Worm (Caenorhabditis elegans) whole organism, L2 larva: ENCODE measurements around the gene pdhk-2.

Source experiments
- C34F6.9 ChIP-seq: fragments of 150-350 bp; optimal IDR thresholded peaks from 2 replicates; lab custom pipeline; 2014; ENCODE audit warnings: missing biosample characterization, missing genetic modification characterization
- F13H6.1 ChIP-seq: sonication (generic microtip); optimal IDR thresholded peaks from 2 replicates; lab custom pipeline; 2016; ENCODE audit warnings: missing genetic modification characterization, missing compliant biosample characterization
- R02D3.7 ChIP-seq: fragments of 150-350 bp; optimal IDR thresholded peaks from 2 replicates; lab custom pipeline; 2014; ENCODE audit warnings: missing biosample characterization, missing genetic modification characterization
- Y55F3AM.14 ChIP-seq: fragments of 200-800 bp; sonication (Bioruptor generic); optimal IDR thresholded peaks from 2 replicates; lab custom pipeline; 2018; ENCODE audit warnings: mild to moderate bottlenecking, missing genetic modification characterization, missing compliant biosample characterization
- alr-1 ChIP-seq: fragments of 150-350 bp; optimal IDR thresholded peaks from 2 replicates; lab custom pipeline; 2014; ENCODE audit warnings: missing biosample characterization, missing genetic modification characterization
- aly-2 ChIP-seq: fragments of 150-350 bp; optimal IDR thresholded peaks from 2 replicates; lab custom pipeline; 2014; ENCODE audit warnings: missing biosample characterization, missing genetic modification characterization
- ama-1 ChIP-seq: fragments of 150-350 bp; optimal IDR thresholded peaks from 2 replicates; lab custom pipeline; 2018; ENCODE audit warnings: inconsistent platforms
- blmp-1 ChIP-seq: sonication (generic microtip); optimal IDR thresholded peaks from 2 replicates; lab custom pipeline; 2017; ENCODE audit warnings: missing genetic modification characterization, mild to moderate bottlenecking, missing compliant biosample characterization, antibody characterized with exemption, moderate library complexity; ENCODE audit not compliant: insufficient read depth
- ceh-16 ChIP-seq: fragments of 150-350 bp; optimal IDR thresholded peaks from 2 replicates; lab custom pipeline; 2014; ENCODE audit warnings: missing biosample characterization, missing genetic modification characterization
- ceh-82 ChIP-seq: fragments of 150-350 bp; optimal IDR thresholded peaks from 2 replicates; lab custom pipeline; 2014; ENCODE audit warnings: missing biosample characterization, missing genetic modification characterization
- crh-2 ChIP-seq: sonication (generic microtip); optimal IDR thresholded peaks from 2 replicates; lab custom pipeline; 2017; ENCODE audit warnings: missing biosample characterization, missing genetic modification characterization
- dmd-4 ChIP-seq: sonication (generic microtip); optimal IDR thresholded peaks from 2 replicates; lab custom pipeline; 2017; ENCODE audit warnings: missing biosample characterization, missing genetic modification characterization
- egl-27 ChIP-seq: sonication (generic microtip); optimal IDR thresholded peaks from 3 replicates; lab custom pipeline; 2017; ENCODE audit warnings: missing biosample characterization, missing genetic modification reagents, missing genetic modification characterization
- elt-1 ChIP-seq: fragments of 150-350 bp; optimal IDR thresholded peaks from 2 replicates; lab custom pipeline; 2014; ENCODE audit warnings: missing biosample characterization, missing genetic modification characterization
- elt-3 ChIP-seq: sonication (generic microtip); optimal IDR thresholded peaks from 2 replicates; lab custom pipeline; 2017; ENCODE audit warnings: missing biosample characterization, missing genetic modification characterization
- fos-1 ChIP-seq: fragments of 150-350 bp; optimal IDR thresholded peaks from 2 replicates; lab custom pipeline; 2014; ENCODE audit warnings: missing biosample characterization, missing genetic modification characterization
- gmeb-1 ChIP-seq: fragments of 150-350 bp; optimal IDR thresholded peaks from 2 replicates; lab custom pipeline; 2014; ENCODE audit warnings: missing biosample characterization, missing genetic modification characterization
- lin-11 ChIP-seq: fragments of 150-350 bp; sonication (generic microtip); optimal IDR thresholded peaks from 2 replicates; lab custom pipeline; 2014; ENCODE audit warnings: missing biosample characterization, missing genetic modification characterization, inconsistent platforms, mixed read lengths
- lin-39 ChIP-seq: fragments of 150-350 bp; optimal IDR thresholded peaks from 2 replicates; lab custom pipeline; 2014; ENCODE audit warnings: missing biosample characterization, missing genetic modification reagents, missing genetic modification characterization
- lsy-2 ChIP-seq, 2 experiments: fragments of 150-350 bp in 1 of 2; sonication (generic microtip) in 1 of 2; optimal IDR thresholded peaks; 2 replicates each; lab custom pipeline; 2014 to 2017; ENCODE audit warnings: missing biosample characterization in 2 of 2, missing genetic modification characterization in 2 of 2
- mab-5 ChIP-seq: fragments of 150-350 bp; optimal IDR thresholded peaks from 2 replicates; lab custom pipeline; 2014; ENCODE audit warnings: missing biosample characterization, missing genetic modification characterization
- mbf-1 ChIP-seq: sonication (generic microtip); optimal IDR thresholded peaks from 2 replicates; lab custom pipeline; 2017; ENCODE audit warnings: missing biosample characterization, missing genetic modification characterization
- mdl-1 ChIP-seq, 2 experiments: fragments of 150-350 bp in 1 of 2; sonication (generic microtip) in 1 of 2; optimal IDR thresholded peaks; 2 replicates each; lab custom pipeline; 2017; ENCODE audit warnings: missing biosample characterization in 2 of 2, missing genetic modification characterization in 2 of 2
- nhr-10 ChIP-seq: sonication (generic microtip); optimal IDR thresholded peaks from 2 replicates; lab custom pipeline; 2017; ENCODE audit warnings: missing biosample characterization, missing genetic modification characterization
- nhr-11 ChIP-seq: fragments of 150-350 bp; optimal IDR thresholded peaks from 2 replicates; lab custom pipeline; 2014; ENCODE audit warnings: missing biosample characterization, missing genetic modification characterization
- nhr-12 ChIP-seq: fragments of 150-350 bp; optimal IDR thresholded peaks from 2 replicates; lab custom pipeline; 2014; ENCODE audit warnings: missing biosample characterization, missing genetic modification characterization
- nhr-129 ChIP-seq: fragments of 150-350 bp; optimal IDR thresholded peaks from 2 replicates; lab custom pipeline; 2014; ENCODE audit warnings: missing biosample characterization, missing genetic modification characterization
- nhr-21 ChIP-seq: fragments of 150-350 bp; optimal IDR thresholded peaks from 2 replicates; lab custom pipeline; 2014; ENCODE audit warnings: missing biosample characterization, missing genetic modification characterization
- nhr-23 ChIP-seq: fragments of 150-350 bp; optimal IDR thresholded peaks from 2 replicates; lab custom pipeline; 2014; ENCODE audit warnings: missing biosample characterization, missing genetic modification reagents, missing genetic modification characterization
- nhr-237 ChIP-seq: fragments of 150-350 bp; optimal IDR thresholded peaks from 2 replicates; lab custom pipeline; 2014; ENCODE audit warnings: missing biosample characterization, missing genetic modification characterization
- nhr-25 ChIP-seq: fragments of 150-350 bp; sonication (generic microtip); optimal IDR thresholded peaks from 3 replicates; lab custom pipeline; 2014; ENCODE audit warnings: missing biosample characterization, missing genetic modification characterization
- nhr-6 ChIP-seq: fragments of 150-350 bp; optimal IDR thresholded peaks from 2 replicates; lab custom pipeline; 2014; ENCODE audit warnings: missing biosample characterization, missing genetic modification characterization
- peb-1 ChIP-seq: fragments of 150-350 bp; optimal IDR thresholded peaks from 2 replicates; lab custom pipeline; 2014; ENCODE audit warnings: missing biosample characterization, missing genetic modification characterization
- sem-4 ChIP-seq: fragments of 150-350 bp; optimal IDR thresholded peaks from 2 replicates; lab custom pipeline; 2014; ENCODE audit warnings: missing biosample characterization, missing genetic modification reagents, missing genetic modification characterization
- skn-1 ChIP-seq: sonication (generic microtip); optimal IDR thresholded peaks from 2 replicates; lab custom pipeline; 2017; ENCODE audit warnings: missing biosample characterization, missing genetic modification characterization
- sma-3 ChIP-seq: sonication (generic microtip); optimal IDR thresholded peaks from 2 replicates; lab custom pipeline; 2016; ENCODE audit warnings: missing genetic modification reagents, missing genetic modification characterization, missing compliant biosample characterization
- sma-9 ChIP-seq, 2 experiments: fragments of 150-350 bp in 1 of 2; sonication (generic microtip) in 1 of 2; optimal IDR thresholded peaks; 2 replicates each; lab custom pipeline; 2014 to 2016; ENCODE audit warnings: missing genetic modification characterization in 2 of 2, mild to moderate bottlenecking in 1 of 2, missing biosample characterization in 1 of 2, missing compliant biosample characterization in 1 of 2, missing genetic modification reagents in 1 of 2, moderate library complexity in 1 of 2
- snpc-4 ChIP-seq: fragments of 150-350 bp; optimal IDR thresholded peaks from 2 replicates; lab custom pipeline; 2014; ENCODE audit warnings: missing biosample characterization, missing genetic modification characterization
- unc-55 ChIP-seq: fragments of 150-350 bp; sonication (generic microtip); optimal IDR thresholded peaks from 3 replicates; lab custom pipeline; 2014; ENCODE audit warnings: missing biosample characterization, missing genetic modification reagents, missing genetic modification characterization
- unc-62 ChIP-seq: fragments of 150-350 bp; optimal IDR thresholded peaks from 2 replicates; lab custom pipeline; 2014; ENCODE audit warnings: missing biosample characterization, missing genetic modification reagents, missing genetic modification characterization
- ztf-1 ChIP-seq: fragments of 200-800 bp; sonication (Bioruptor generic); conservative IDR thresholded peaks from 2 replicates; pipeline ENCODE4 v1.3.6; 2022; ENCODE audit warnings: missing genetic modification characterization, missing compliant biosample characterization
- ztf-11 ChIP-seq: sonication (generic microtip); optimal IDR thresholded peaks from 2 replicates; lab custom pipeline; 2017; ENCODE audit warnings: missing biosample characterization, missing genetic modification characterization
- ztf-4 ChIP-seq: fragments of 150-350 bp; optimal IDR thresholded peaks from 2 replicates; lab custom pipeline; 2014; ENCODE audit warnings: missing biosample characterization, missing genetic modification characterization

The pdhk-2 gene

DNA sequence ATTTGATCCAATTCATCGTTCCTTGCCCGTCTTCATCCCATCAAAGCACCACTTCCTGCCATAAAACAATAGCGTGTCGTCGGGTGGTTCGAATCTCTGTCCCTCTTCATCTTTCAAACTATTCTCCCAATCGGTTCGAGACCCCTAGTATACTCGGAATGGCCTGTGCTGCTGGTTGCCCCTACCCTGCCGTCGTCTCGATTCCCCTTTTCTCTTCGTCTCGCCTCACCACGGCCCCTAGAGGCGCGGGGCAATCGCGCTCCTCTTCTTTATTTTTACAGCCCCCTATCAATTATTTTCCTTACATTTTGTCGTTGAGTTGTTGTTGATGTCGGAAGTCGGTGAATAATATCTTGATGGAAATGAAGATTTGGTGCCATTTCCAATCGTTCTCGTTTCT, 47.5 kb upstream of the pdhk-2 start:
- TF ChIP-seq lin-39 (tag; lab: Kevin White, UChicago) (no peak), elt-3 (tag; lab: Kevin White, UChicago) (no peak), sma-9 (GFP tag; optimal IDR thresholded peaks at IDR 0.05; lab: Kevin White, UChicago) (no peak), sma-9 (tag; optimal IDR thresholded peaks at IDR 0.05; lab: Kevin White, UChicago) (no peak), ama-1 (lab: Kevin White, UChicago) (no peak), F13H6.1 (tag; lab: Kevin White, UChicago) (peak; percentile 16), skn-1 (tag; lab: Kevin White, UChicago) (no peak), ceh-16 (tag; lab: Kevin White, UChicago) (no peak), elt-1 (tag; lab: Kevin White, UChicago) (no peak), C34F6.9 (peak; percentile 33), ztf-4 (tag; lab: Kevin White, UChicago) (no peak), unc-55 (peak; percentile 3)
- TF ChIP-seq, all 48 proteins: peak for 3

DNA sequence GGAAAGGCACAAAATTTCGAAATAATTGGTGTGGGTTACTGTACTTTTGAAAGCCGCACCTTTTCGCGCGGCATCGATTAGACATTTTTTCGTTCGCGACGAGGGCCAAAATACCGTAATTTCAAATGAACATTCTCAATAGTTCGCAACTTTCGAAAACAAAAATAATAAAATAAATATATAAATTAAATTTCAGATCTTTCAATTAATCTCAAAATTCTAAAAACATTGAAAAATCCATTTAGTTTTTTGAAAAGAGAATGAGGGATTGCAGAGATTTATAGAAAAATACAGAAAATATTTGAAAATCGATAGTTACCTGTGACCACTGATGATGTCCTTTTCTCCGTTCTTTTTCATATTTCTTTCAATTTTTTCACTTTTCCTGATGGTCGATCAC, 44.9 kb upstream of the pdhk-2 start, which contains the start of gene K02D10.8:
Gene K02D10.8 (plus strand): TSS at position 301 of the 400 bp plus-strand sequence.
- TF ChIP-seq nhr-25 (tag; lab: Kevin White, UChicago) (no peak), lin-11 (tag; lab: Kevin White, UChicago) (no peak), ztf-1 (no peak), lin-39 (tag; lab: Kevin White, UChicago) (no peak), sma-3 (GFP tag; lab: Kevin White, UChicago) (no peak), ztf-11 (no peak), Y55F3AM.14 (GFP tag; lab: Kevin White, UChicago) (no peak), alr-1 (tag; lab: Kevin White, UChicago) (no peak), ceh-82 (tag; lab: Kevin White, UChicago) (no peak), sem-4 (no peak), R02D3.7 (tag; lab: Kevin White, UChicago) (no peak), mbf-1 (tag; lab: Kevin White, UChicago) (no peak), nhr-6 (tag; lab: Kevin White, UChicago) (no peak), nhr-11 (no peak), C34F6.9 (no peak), gmeb-1 (tag; lab: Kevin White, UChicago) (no peak), sma-9 (GFP tag; optimal IDR thresholded peaks at IDR 0.05; lab: Kevin White, UChicago) (no peak), sma-9 (tag; optimal IDR thresholded peaks at IDR 0.05; lab: Kevin White, UChicago) (no peak), peb-1 (tag; lab: Kevin White, UChicago) (no peak)
- TF ChIP-seq, all 48 proteins: peak for 0

ce11 chrIII:8785426-8785825, 44.2 kb upstream of the pdhk-2 start:
- no peak for TF ChIP-seq ztf-11
- TF ChIP-seq snpc-4 (tag; lab: Kevin White, UChicago) = no peak
- peak; percentile 57 for TF ChIP-seq fos-1
- TF ChIP-seq nhr-21 = no peak
- no peak for TF ChIP-seq nhr-6 (tag; lab: Kevin White, UChicago)
- no peak for TF ChIP-seq peb-1 (tag; lab: Kevin White, UChicago)
- no peak for TF ChIP-seq nhr-23 (tag; lab: Kevin White, UChicago)
- no peak for TF ChIP-seq unc-62 (GFP tag; lab: Kevin White, UChicago)
- TF ChIP-seq lsy-2 (tag; optimal IDR thresholded peaks at IDR 0.05; lab: Kevin White, UChicago) = peak in 1 of 2 experiments; percentile 59
- peak; percentile 18 for TF ChIP-seq gmeb-1 (tag; lab: Kevin White, UChicago)
- no peak for TF ChIP-seq blmp-1 (tag; lab: Kevin White, UChicago)
- peak; percentile 53 for TF ChIP-seq lin-11 (tag; lab: Kevin White, UChicago)
- no peak for TF ChIP-seq ceh-16 (tag; lab: Kevin White, UChicago)
- TF ChIP-seq nhr-129 (tag; lab: Kevin White, UChicago) = peak; percentile 91
- no peak for TF ChIP-seq ztf-4 (tag; lab: Kevin White, UChicago)
- peak; percentile 12 for TF ChIP-seq sem-4
- TF ChIP-seq nhr-12 = no peak
- TF ChIP-seq skn-1 (tag; lab: Kevin White, UChicago) = no peak
- no peak for TF ChIP-seq nhr-237 (tag; lab: Kevin White, UChicago)
- TF ChIP-seq unc-55 = peak; percentile 54
- peak; percentile 88 for TF ChIP-seq sma-9 (GFP tag; optimal IDR thresholded peaks at IDR 0.05; lab: Kevin White, UChicago)
- no peak for TF ChIP-seq sma-9 (tag; optimal IDR thresholded peaks at IDR 0.05; lab: Kevin White, UChicago)
- TF ChIP-seq elt-3 (tag; lab: Kevin White, UChicago) = no peak
- peak; percentile 81 for TF ChIP-seq F13H6.1 (tag; lab: Kevin White, UChicago)
- no peak for TF ChIP-seq nhr-10 (tag; lab: Kevin White, UChicago)
- peak; percentile 93 for TF ChIP-seq crh-2
- no peak for TF ChIP-seq dmd-4 (tag; lab: Kevin White, UChicago)
- no peak for TF ChIP-seq ztf-1
- peak; percentile 87 for TF ChIP-seq C34F6.9
- TF ChIP-seq alr-1 (tag; lab: Kevin White, UChicago) = no peak
- no peak for TF ChIP-seq egl-27 (tag; lab: Kevin White, UChicago)
- TF ChIP-seq mab-5 = no peak
- peak; percentile 66 to 86 for TF ChIP-seq mdl-1 (tag; optimal IDR thresholded peaks at IDR 0.05; lab: Kevin White, UChicago)
- TF ChIP-seq aly-2 = no peak
